Fruit fly (Drosophila melanogaster) whole organism, pupa: ENCODE data around the gene CG14625.

ENCODE experiments used
- CG10348 ChIP-seq: fragments of 200-800 bp; sonication (Bioruptor generic); IDR thresholded peaks from 2 replicates; pipeline ENCODE4 v1.3.6; 2022; ENCODE audit warnings: missing biosample characterization, missing genetic modification characterization
- CG17806 ChIP-seq: fragments of 200-800 bp; sonication (Bioruptor generic); optimal IDR thresholded peaks from 2 replicates; lab custom pipeline; 2018; ENCODE audit warnings: missing biosample characterization, mild to moderate bottlenecking, missing genetic modification characterization, moderate library complexity
- CG4496 ChIP-seq: fragments of 200-800 bp; sonication (Bioruptor generic); IDR thresholded peaks from 3 replicates; pipeline ENCODE4 v1.3.6; 2022; ENCODE audit warnings: missing biosample characterization, missing genetic modification characterization
- CG8159 ChIP-seq: fragments of 200-800 bp; sonication (Bioruptor generic); optimal IDR thresholded peaks from 3 replicates; lab custom pipeline; 2018; ENCODE audit warnings: missing biosample characterization, mild to moderate bottlenecking, missing genetic modification characterization, moderate library complexity
- D1 ChIP-seq: fragments of 200-800 bp; sonication (Bioruptor generic); optimal IDR thresholded peaks from 2 replicates; lab custom pipeline; 2018; ENCODE audit warnings: missing biosample characterization, mild to moderate bottlenecking, missing genetic modification characterization, moderate library complexity

- TF ChIP-seq CG8159 (tag; lab: Kevin White, UChicago) = no peak
- TF ChIP-seq D1 = no peak
- TF ChIP-seq CG10348 (GFP tag; lab: Robert Waterston, UW) = no peak
- no peak for TF ChIP-seq CG17806 (tag; lab: Kevin White, UChicago)
- no peak for TF ChIP-seq CG4496 (GFP tag; lab: Robert Waterston, UW)
Observed at dm6 chrX:1197862-1198261, 1.5 kb upstream of the CG14625 start.
